Worm (Caenorhabditis elegans): Measurements from ENCODE around the gene acl-4.

- TF ChIP-seq zfh-2 (GFP tag; conservative IDR thresholded peaks at IDR 0.05), result no peak
- no peak for TF ChIP-seq let-607 (tag; optimal IDR thresholded peaks at IDR 0.05)
Observed at ce11 chrX:2090493-2090892, 20.2 kb upstream of the acl-4 start.

Measured in whole organism, young adult.